Fruit fly (Drosophila melanogaster): ENCODE results near the gene CG42857.

DNA sequence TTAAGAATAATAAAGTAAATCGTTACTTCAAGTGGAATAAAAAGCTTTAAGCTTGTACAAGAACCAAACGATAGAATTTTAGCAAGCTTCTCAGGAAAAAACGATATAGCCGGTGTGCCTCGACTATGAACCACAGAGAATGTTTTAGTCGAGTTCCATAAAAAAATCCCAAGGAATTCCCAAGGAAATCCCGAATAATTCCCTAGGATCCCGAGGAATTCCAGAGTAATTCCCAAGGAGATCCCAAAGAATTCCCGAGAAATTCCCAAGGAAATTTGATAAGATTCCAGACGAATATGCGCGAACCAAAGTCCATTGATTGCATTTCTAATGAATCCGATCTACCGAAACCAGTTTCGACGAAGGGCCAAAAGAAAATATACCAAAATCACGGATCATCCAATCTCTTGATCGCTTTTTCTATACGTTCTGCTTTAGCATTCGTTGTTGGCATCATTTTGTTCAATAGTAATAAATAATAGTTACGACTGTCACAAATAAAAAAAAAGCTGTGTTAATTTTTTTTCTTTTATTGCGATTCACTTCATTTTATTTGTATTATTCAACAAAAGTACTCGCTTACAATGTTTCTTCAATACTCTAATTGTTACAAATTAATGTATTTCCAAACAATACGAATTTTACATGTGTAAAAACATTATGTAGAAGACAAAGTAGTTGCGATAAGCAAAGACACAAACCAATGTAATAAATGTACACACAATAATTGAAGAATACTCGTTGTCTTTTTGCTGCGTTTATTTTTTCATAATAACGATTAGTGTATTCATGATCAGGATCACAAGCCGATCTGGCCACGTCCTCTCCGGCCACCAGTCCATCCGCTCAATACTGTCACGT is 47.8 kb upstream of the CG42857 start:
- no peak for TF ChIP-seq cic (GFP tag; optimal IDR thresholded peaks at IDR 0.05)
- TF ChIP-seq CG7045 (GFP tag; optimal IDR thresholded peaks at IDR 0.05): no peak
- TF ChIP-seq CG12768 (GFP tag; optimal IDR thresholded peaks at IDR 0.05): no peak
